Worm (Caenorhabditis elegans): Measurements from ENCODE around the gene Y32G9A.12.

Y32G9A.12 gene

ce11 chrV:1943465-1943864, 23.5 kb upstream of the Y32G9A.12 start:
- no peak for TF ChIP-seq ztf-23 (GFP tag; IDR thresholded peaks at IDR 0.05)

DNA sequence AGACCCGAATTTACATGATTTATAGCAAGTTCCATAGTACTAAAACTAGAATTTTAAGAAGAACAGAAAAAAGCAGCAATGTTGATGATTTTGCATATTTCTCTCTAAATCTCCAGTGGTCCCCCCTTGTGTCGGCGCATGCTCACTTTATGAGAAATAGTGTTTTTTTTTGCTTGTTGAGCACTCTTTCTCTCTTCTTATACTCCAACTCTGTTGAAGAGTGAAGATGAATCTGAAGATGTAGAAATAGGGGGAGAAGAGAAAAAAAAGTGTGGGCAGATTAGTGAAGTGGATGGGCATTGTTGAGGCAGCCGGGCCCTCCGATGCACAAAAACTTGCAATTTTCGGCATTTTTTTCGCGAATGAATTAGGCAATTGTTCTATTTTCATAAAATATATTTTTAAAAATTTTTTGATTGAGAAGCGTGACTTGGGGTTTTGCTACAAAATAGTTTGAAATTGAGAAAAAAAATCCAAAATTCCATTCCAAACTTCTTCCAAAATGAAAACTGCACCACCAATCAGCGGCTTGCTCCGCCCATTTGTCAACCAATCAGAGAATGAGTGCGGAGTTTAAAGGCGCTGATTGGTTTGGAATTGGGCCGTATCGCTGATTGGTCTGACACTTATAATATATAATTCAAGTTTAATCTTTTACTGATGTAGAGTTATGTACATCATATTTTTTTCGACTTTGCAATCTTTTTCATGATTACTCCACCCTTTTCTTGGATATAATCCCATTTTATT, 20.6 kb upstream of the Y32G9A.12 start:
- TF ChIP-seq tab-1 (GFP tag; IDR thresholded peaks at IDR 0.05) (no peak), med-1 (GFP tag; optimal IDR thresholded peaks at IDR 0.05; ENCODE audit: insufficient read depth) (no peak), ztf-23 (GFP tag; IDR thresholded peaks at IDR 0.05) (no peak), cog-1 (tag; optimal IDR thresholded peaks at IDR 0.05) (no peak), flt-1 (GFP tag; IDR thresholded peaks at IDR 0.05) (no peak), ref-1 (GFP tag; conservative IDR thresholded peaks at IDR 0.05) (no peak), ztf-29 (GFP tag; IDR thresholded peaks at IDR 0.05) (no peak), klf-2 (GFP tag; conservative IDR thresholded peaks at IDR 0.05) (no peak), T22C8.4 (GFP tag; IDR thresholded peaks at IDR 0.05) (no peak)

- TF ChIP-seq ztf-23 (GFP tag; IDR thresholded peaks at IDR 0.05) = no peak
- no peak for TF ChIP-seq ref-1 (GFP tag; conservative IDR thresholded peaks at IDR 0.05)
- no peak for TF ChIP-seq T22C8.4 (GFP tag; IDR thresholded peaks at IDR 0.05)
- TF ChIP-seq flt-1 (GFP tag; IDR thresholded peaks at IDR 0.05) = no peak
- TF ChIP-seq ztf-29 (GFP tag; IDR thresholded peaks at IDR 0.05) = no peak
- TF ChIP-seq med-1 (GFP tag; optimal IDR thresholded peaks at IDR 0.05; ENCODE audit: insufficient read depth) = no peak
- TF ChIP-seq klf-2 (GFP tag; conservative IDR thresholded peaks at IDR 0.05) = no peak
- no peak for TF ChIP-seq cog-1 (tag; optimal IDR thresholded peaks at IDR 0.05)
Measured at ce11 chrV:1937963-1938362, 18.0 kb upstream of the Y32G9A.12 start, which contains the start of gene glb-25. Gene glb-25, plus strand, starts transcription at chrV:1938263.

ce11 chrV:1935494-1935893, 15.5 kb upstream of the Y32G9A.12 start:
- TF ChIP-seq cog-1 (tag; optimal IDR thresholded peaks at IDR 0.05) = no peak
- TF ChIP-seq ztf-23 (GFP tag; IDR thresholded peaks at IDR 0.05) = no peak
- no peak for TF ChIP-seq ztf-29 (GFP tag; IDR thresholded peaks at IDR 0.05)
- no peak for TF ChIP-seq ref-1 (GFP tag; conservative IDR thresholded peaks at IDR 0.05)
- TF ChIP-seq T22C8.4 (GFP tag; IDR thresholded peaks at IDR 0.05) = no peak
- TF ChIP-seq tab-1 (GFP tag; IDR thresholded peaks at IDR 0.05) = no peak
- TF ChIP-seq flt-1 (GFP tag; IDR thresholded peaks at IDR 0.05) = no peak
- no peak for TF ChIP-seq klf-2 (GFP tag; conservative IDR thresholded peaks at IDR 0.05)
- no peak for TF ChIP-seq med-1 (GFP tag; optimal IDR thresholded peaks at IDR 0.05; ENCODE audit: insufficient read depth)

DNA sequence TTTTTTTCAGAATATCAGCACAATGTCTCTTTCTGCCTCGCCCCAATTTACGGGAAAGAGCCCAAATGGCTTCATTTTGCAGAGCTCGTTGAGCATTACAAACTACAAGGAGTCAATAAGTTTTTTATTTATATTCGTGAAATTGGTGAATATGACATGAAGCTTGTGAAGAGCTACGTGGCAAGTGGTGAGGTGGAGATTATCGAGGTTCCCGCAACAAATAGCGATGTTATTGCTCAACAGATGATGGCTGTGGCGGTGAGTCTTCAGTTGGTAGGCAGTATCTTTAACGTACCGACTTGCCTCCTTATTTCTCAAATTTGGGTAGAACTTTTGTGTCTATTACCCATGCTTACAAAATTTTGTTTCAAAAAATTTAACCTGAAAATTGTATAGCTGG, 8.5 kb upstream of the Y32G9A.12 start:
- TF ChIP-seq ztf-23 (GFP tag; IDR thresholded peaks at IDR 0.05) = no peak
- no peak for TF ChIP-seq flt-1 (GFP tag; IDR thresholded peaks at IDR 0.05)
- no peak for TF ChIP-seq T22C8.4 (GFP tag; IDR thresholded peaks at IDR 0.05)
- TF ChIP-seq med-1 (GFP tag; optimal IDR thresholded peaks at IDR 0.05; ENCODE audit: insufficient read depth) = no peak

DNA sequence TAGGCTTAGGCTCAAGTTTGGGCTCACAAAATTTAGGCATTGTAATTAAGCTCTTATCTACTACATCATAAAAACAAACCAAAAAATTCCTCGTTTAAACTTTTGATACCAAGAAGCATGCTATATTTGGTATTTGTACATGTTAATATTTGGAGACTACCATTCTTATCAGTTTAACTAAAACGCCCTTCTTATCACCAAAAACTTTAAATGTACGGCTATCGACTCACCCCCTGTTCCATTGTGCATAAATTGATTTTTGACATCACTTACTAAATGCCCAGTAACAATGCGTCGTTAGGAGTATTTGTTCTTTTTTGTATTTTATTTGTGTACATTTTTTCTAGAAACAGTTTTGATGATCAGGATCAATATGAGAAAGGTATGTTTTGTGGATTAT, 7.0 kb upstream of the Y32G9A.12 start, which contains the start of gene T06A1.5:
TSS of gene T06A1.5 (plus strand) at position 209 of the 400 bp plus-strand sequence.
- no peak for TF ChIP-seq ref-1 (GFP tag; conservative IDR thresholded peaks at IDR 0.05)
- no peak for TF ChIP-seq tab-1 (GFP tag; IDR thresholded peaks at IDR 0.05)

- TF ChIP-seq ref-1 (GFP tag; conservative IDR thresholded peaks at IDR 0.05) (no peak), T22C8.4 (GFP tag; IDR thresholded peaks at IDR 0.05) (no peak), ztf-23 (GFP tag; IDR thresholded peaks at IDR 0.05) (no peak)
Measured at ce11 chrV:1925487-1925886, 5.5 kb upstream of the Y32G9A.12 start, which contains the start of gene T06A1.1. Gene T06A1.1, minus strand, starts transcription at chrV:1925587.

DNA sequence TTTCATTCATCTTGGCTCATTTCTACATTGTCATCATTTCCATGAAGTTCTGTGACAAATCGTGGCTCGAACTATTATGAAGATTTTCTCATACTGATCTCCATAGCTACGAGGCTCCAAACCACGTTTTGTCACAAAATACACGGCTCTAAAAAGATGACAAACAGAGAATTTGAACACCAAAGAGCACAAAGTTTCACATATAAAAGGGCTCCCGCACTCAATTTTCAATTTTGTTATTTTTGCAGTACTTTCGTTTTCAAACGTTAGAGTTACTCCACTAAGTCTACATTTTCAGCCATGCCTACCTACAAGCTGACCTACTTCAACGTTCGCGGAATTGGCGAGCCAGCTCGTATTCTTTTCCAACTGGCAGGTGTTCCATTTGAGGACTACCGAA, 1.3 kb upstream of the Y32G9A.12 start, which contains the start of gene gst-37:
TSS of gene gst-37 (plus strand) at position 301 of the 400 bp plus-strand sequence.
- TF ChIP-seq ztf-29 (GFP tag; IDR thresholded peaks at IDR 0.05) = no peak
- TF ChIP-seq T22C8.4 (GFP tag; IDR thresholded peaks at IDR 0.05) = no peak
- TF ChIP-seq klf-2 (GFP tag; conservative IDR thresholded peaks at IDR 0.05) = no peak
- no peak for TF ChIP-seq flt-1 (GFP tag; IDR thresholded peaks at IDR 0.05)
- no peak for TF ChIP-seq tab-1 (GFP tag; IDR thresholded peaks at IDR 0.05)
- TF ChIP-seq ztf-23 (GFP tag; IDR thresholded peaks at IDR 0.05) = no peak

DNA sequence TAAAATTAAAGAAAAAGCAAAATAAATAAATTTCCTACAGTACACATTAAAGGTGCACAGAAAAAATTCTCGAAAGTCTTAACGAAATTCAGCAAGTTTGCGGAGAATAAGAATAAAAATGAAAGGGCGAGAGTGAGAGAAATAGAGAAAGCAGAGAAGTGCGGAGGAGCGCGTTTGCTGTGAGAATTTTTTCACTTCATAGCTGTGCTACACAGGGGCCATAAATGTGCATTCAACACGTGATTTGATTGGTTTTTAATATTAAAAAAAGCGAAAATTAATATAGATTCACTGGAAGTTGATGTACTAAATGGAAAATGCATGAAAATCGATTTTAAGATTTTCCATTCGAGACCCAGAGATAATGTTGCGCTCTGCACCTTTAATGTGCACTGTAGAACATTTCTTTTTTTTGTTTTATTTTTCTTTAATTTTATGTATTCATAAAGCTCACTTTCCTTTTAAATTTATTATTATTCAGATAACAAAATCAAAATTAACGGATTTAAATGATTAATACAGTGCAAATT, 1.9 kb downstream of the Y32G9A.12 start, which contains the start of gene Y32G9A.2:
TSS of gene Y32G9A.2 (plus strand) at position 480 of the 530 bp plus-strand sequence.
- TF ChIP-seq T22C8.4 (GFP tag; IDR thresholded peaks at IDR 0.05) = no peak
- no peak for TF ChIP-seq ztf-23 (GFP tag; IDR thresholded peaks at IDR 0.05)
- no peak for TF ChIP-seq cog-1 (tag; optimal IDR thresholded peaks at IDR 0.05)
- no peak for TF ChIP-seq ztf-29 (GFP tag; IDR thresholded peaks at IDR 0.05)
- TF ChIP-seq tab-1 (GFP tag; IDR thresholded peaks at IDR 0.05) = no peak
- TF ChIP-seq ref-1 (GFP tag; conservative IDR thresholded peaks at IDR 0.05) = no peak
- TF ChIP-seq med-1 (GFP tag; optimal IDR thresholded peaks at IDR 0.05; ENCODE audit: insufficient read depth) = no peak
- TF ChIP-seq flt-1 (GFP tag; IDR thresholded peaks at IDR 0.05) = no peak
- TF ChIP-seq klf-2 (GFP tag; conservative IDR thresholded peaks at IDR 0.05) = no peak

DNA sequence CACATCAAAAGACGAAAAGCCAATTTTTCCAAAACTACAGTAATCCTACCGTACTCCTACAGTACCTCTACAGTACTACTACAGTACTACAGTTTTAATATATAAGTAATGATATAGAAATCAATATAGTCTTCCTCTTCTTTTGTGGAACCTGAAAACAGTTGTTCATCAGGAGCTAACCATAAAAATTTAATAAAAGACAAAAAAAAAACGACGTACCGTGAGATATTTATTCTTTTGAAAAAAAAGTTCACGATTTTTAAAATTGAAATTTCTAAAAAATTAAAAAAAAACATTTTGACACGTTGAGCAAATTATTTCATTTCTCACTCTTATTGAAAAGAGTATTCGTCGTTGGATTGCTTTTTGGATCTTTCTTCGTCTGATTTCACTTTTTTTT, 8.9 kb downstream of the Y32G9A.12 start, which contains the start of gene Y32G9A.3:
TSS of gene Y32G9A.3 (plus strand) at position 301 of the 400 bp plus-strand sequence.
- no peak for TF ChIP-seq flt-1 (GFP tag; IDR thresholded peaks at IDR 0.05)
- no peak for TF ChIP-seq cog-1 (tag; optimal IDR thresholded peaks at IDR 0.05)
- no peak for TF ChIP-seq T22C8.4 (GFP tag; IDR thresholded peaks at IDR 0.05)
- TF ChIP-seq ztf-29 (GFP tag; IDR thresholded peaks at IDR 0.05) = no peak
